Worm (Caenorhabditis elegans): Measurements from ENCODE around the gene golg-4.

Gene golg-4

DNA sequence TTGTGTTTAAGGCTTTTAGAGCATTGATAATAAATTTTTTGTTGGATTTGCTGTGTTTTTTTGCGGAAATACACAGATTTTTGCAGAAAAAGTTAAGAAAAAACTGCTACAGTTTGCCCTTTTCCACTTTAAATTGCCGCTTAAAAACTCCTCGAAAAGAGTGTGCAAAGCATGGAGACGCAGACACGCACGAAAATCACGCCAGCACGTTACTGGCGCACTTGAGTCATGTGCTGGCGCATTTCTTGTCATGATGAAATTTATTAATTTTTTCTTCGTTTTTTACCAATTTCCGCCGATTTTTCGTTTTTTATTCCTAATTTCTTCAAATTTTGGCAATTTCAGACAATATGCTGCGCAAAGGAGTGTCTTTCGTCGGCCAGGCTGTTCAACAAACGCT lies 54.7 kb downstream of the golg-4 start, which contains the start of gene C34C12.8 (continued):
- TF ChIP-seq nhr-10 (tag; optimal IDR thresholded peaks at IDR 0.05), result no peak
- peak; percentile 86 for TF ChIP-seq F10B5.3 (tag; optimal IDR thresholded peaks at IDR 0.05)
- peak; percentile 91 for TF ChIP-seq lin-13 (GFP tag; optimal IDR thresholded peaks at IDR 0.05)
- no peak for TF ChIP-seq R02D3.7 (tag; optimal IDR thresholded peaks at IDR 0.05)
- peak; percentile 92 for TF ChIP-seq nhr-42 (GFP tag; IDR thresholded peaks at IDR 0.05)
- TF ChIP-seq F37D6.2 (tag; optimal IDR thresholded peaks at IDR 0.05), result peak; percentile 92
- no peak for TF ChIP-seq ceh-32 (tag; optimal IDR thresholded peaks at IDR 0.05; ENCODE audit: poor library complexity)
- TF ChIP-seq ctbp-1 (GFP tag; IDR thresholded peaks at IDR 0.05), result peak; percentile 88
- peak; percentile 86 for TF ChIP-seq jun-1 (tag; optimal IDR thresholded peaks at IDR 0.05)
- no peak for TF ChIP-seq mxl-3 (GFP tag; optimal IDR thresholded peaks at IDR 0.05)
- TF ChIP-seq zip-2 (tag; optimal IDR thresholded peaks at IDR 0.05), result peak; percentile 74
- peak; percentile 29 for TF ChIP-seq unc-130 (GFP tag; optimal IDR thresholded peaks at IDR 0.05)
- no peak for TF ChIP-seq Y105C5A.15 (GFP tag; IDR thresholded peaks at IDR 0.05)
- no peak for TF ChIP-seq pqm-1 (tag; optimal IDR thresholded peaks at IDR 0.05)
- no peak for TF ChIP-seq unc-39 (tag; optimal IDR thresholded peaks at IDR 0.05)
- TF ChIP-seq F26F4.8 (GFP tag; conservative IDR thresholded peaks at IDR 0.05), result no peak
- TF ChIP-seq mdt-29 (GFP tag; IDR thresholded peaks at IDR 0.05), result peak; percentile 92
- peak; percentile 55 for TF ChIP-seq zfp-2 (tag; optimal IDR thresholded peaks at IDR 0.05)
- peak; percentile 88 for TF ChIP-seq arid-1 (GFP tag; conservative IDR thresholded peaks at IDR 0.05)
- TF ChIP-seq attf-4 (tag; optimal IDR thresholded peaks at IDR 0.05), result no peak
- TF ChIP-seq F44E2.7 (GFP tag; IDR thresholded peaks at IDR 0.05), result no peak
- no peak for TF ChIP-seq egl-27 (tag; optimal IDR thresholded peaks at IDR 0.05)
- 0 out of 2 replicates have a peak, but pooled peaks have one; percentile 23 for TF ChIP-seq mxl-2 (GFP tag; conservative IDR thresholded peaks at IDR 0.05)
- peak; percentile 91 for TF ChIP-seq dmd-6 (GFP tag; IDR thresholded peaks at IDR 0.05)
- peak; percentile 93 for TF ChIP-seq duxl-1 (tag; optimal IDR thresholded peaks at IDR 0.05; ENCODE audit: poor library complexity)
- no peak for TF ChIP-seq zip-11 (GFP tag; IDR thresholded peaks at IDR 0.05)
- peak; percentile 93 for TF ChIP-seq hmg-1.1 (GFP tag; IDR thresholded peaks at IDR 0.05)
- peak; percentile 91 for TF ChIP-seq rbr-2 (tag; optimal IDR thresholded peaks at IDR 0.05)
- TF ChIP-seq cey-2 (tag; optimal IDR thresholded peaks at IDR 0.05; ENCODE audit: borderline replicate concordance, insufficient read depth), result no peak
- peak; percentile 35; the same call in 1 of the 2 replicates for TF ChIP-seq dmd-8 (GFP tag; IDR thresholded peaks at IDR 0.05)
- peak; percentile 84 for TF ChIP-seq egl-43 (GFP tag; IDR thresholded peaks at IDR 0.05)
- TF ChIP-seq ces-1 (GFP tag; optimal IDR thresholded peaks at IDR 0.05), result no peak
- TF ChIP-seq mdl-1 (tag; optimal IDR thresholded peaks at IDR 0.05), result no peak
- TF ChIP-seq mep-1 (tag; optimal IDR thresholded peaks at IDR 0.05), result peak; percentile 94
- TF ChIP-seq ZK337.2 (GFP tag; IDR thresholded peaks at IDR 0.05), result peak; percentile 67; the same call in 1 of the 2 replicates
- TF ChIP-seq unc-62 (GFP tag; optimal IDR thresholded peaks at IDR 0.05 in 1 of 2), result peak in 1 of 2 experiments; percentile 98
- TF ChIP-seq unc-62 (tag; optimal IDR thresholded peaks at IDR 0.05), result no peak
- no peak for TF ChIP-seq ceh-82 (tag; optimal IDR thresholded peaks at IDR 0.05)
- no peak for TF ChIP-seq fos-1 (tag; optimal IDR thresholded peaks at IDR 0.05)
- peak; percentile 85 for TF ChIP-seq hlh-30 (tag; optimal IDR thresholded peaks at IDR 0.05; ENCODE audit: insufficient read depth)
- TF ChIP-seq dve-1 (tag; optimal IDR thresholded peaks at IDR 0.05; ENCODE audit: insufficient read depth), result peak; percentile 97
- TF ChIP-seq pha-4 (GFP tag; IDR thresholded peaks at IDR 0.05), result peak; percentile 93
- TF ChIP-seq pha-4 (tag; optimal IDR thresholded peaks at IDR 0.05), result peak; percentile 40
- TF ChIP-seq nhr-111 (GFP tag; optimal IDR thresholded peaks at IDR 0.05), result no peak
- peak; percentile 92 for TF ChIP-seq ceh-20 (GFP tag; IDR thresholded peaks at IDR 0.05)
- peak; percentile 84 for TF ChIP-seq lin-15B (tag; optimal IDR thresholded peaks at IDR 0.05)
- peak; percentile 34 for TF ChIP-seq nhr-76 (tag; optimal IDR thresholded peaks at IDR 0.05)
- TF ChIP-seq tra-1 (GFP tag; IDR thresholded peaks at IDR 0.05), result peak; percentile 92
- TF ChIP-seq lin-29 (GFP tag; IDR thresholded peaks at IDR 0.05), result peak; percentile 91
- TF ChIP-seq ama-1 (optimal IDR thresholded peaks at IDR 0.05), result peak; percentile 87
- peak; percentile 55 for TF ChIP-seq gei-8 (GFP tag; optimal IDR thresholded peaks at IDR 0.05)
- TF ChIP-seq nhr-11 (tag; optimal IDR thresholded peaks at IDR 0.05), result peak; percentile 85
